Worm (Caenorhabditis elegans) whole organism, L3 larva: ENCODE data around the gene mecr-1.

ENCODE experiments used
- R02D3.7 ChIP-seq: fragments of 150-350 bp; optimal IDR thresholded peaks from 2 replicates; lab custom pipeline; 2014; ENCODE audit warnings: missing biosample characterization, missing genetic modification characterization
- ZK546.5 ChIP-seq: sonication (generic microtip); optimal IDR thresholded peaks from 2 replicates; lab custom pipeline; 2017; ENCODE audit warnings: missing biosample characterization, missing genetic modification characterization
- aly-2 ChIP-seq: fragments of 150-350 bp; optimal IDR thresholded peaks from 2 replicates; lab custom pipeline; 2014; ENCODE audit warnings: missing biosample characterization, missing genetic modification characterization
- ama-1 ChIP-seq: fragments of 150-350 bp; optimal IDR thresholded peaks from 2 replicates; lab custom pipeline; 2018
- ceh-16 ChIP-seq: sonication (generic microtip); optimal IDR thresholded peaks from 2 replicates; lab custom pipeline; 2017; ENCODE audit warnings: missing biosample characterization, missing genetic modification characterization
- ceh-28 ChIP-seq: fragments of 150-350 bp; optimal IDR thresholded peaks from 2 replicates; lab custom pipeline; 2014; ENCODE audit warnings: missing biosample characterization, missing genetic modification reagents, missing genetic modification characterization
- ceh-82 ChIP-seq: fragments of 150-350 bp; optimal IDR thresholded peaks from 2 replicates; lab custom pipeline; 2014; ENCODE audit warnings: missing biosample characterization, missing genetic modification characterization
- ceh-9 ChIP-seq: sonication (generic microtip); optimal IDR thresholded peaks from 2 replicates; lab custom pipeline; 2018; ENCODE audit warnings: missing biosample characterization, missing genetic modification characterization
- daf-12 ChIP-seq: fragments of 150-350 bp; optimal IDR thresholded peaks from 2 replicates; lab custom pipeline; 2014; ENCODE audit warnings: missing biosample characterization, missing genetic modification reagents, missing genetic modification characterization
- egl-27 ChIP-seq: sonication (generic microtip); optimal IDR thresholded peaks from 4 replicates; lab custom pipeline; 2017; ENCODE audit warnings: missing biosample characterization, missing genetic modification reagents, missing genetic modification characterization
- egl-5 ChIP-seq: fragments of 150-350 bp; optimal IDR thresholded peaks from 2 replicates; lab custom pipeline; 2017; ENCODE audit warnings: missing biosample characterization, missing genetic modification reagents, missing genetic modification characterization, inconsistent platforms
- elt-1 ChIP-seq: fragments of 150-350 bp; optimal IDR thresholded peaks from 2 replicates; lab custom pipeline; 2014; ENCODE audit warnings: missing biosample characterization, missing genetic modification characterization
- elt-2 ChIP-seq: sonication (generic microtip); optimal IDR thresholded peaks from 2 replicates; lab custom pipeline; 2016; ENCODE audit warnings: missing genetic modification reagents, mild to moderate bottlenecking, missing genetic modification characterization, missing compliant biosample characterization
- elt-3 ChIP-seq, 3 experiments: fragments of 150-350 bp in 1 of 3; sonication (generic microtip) in 2 of 3; optimal IDR thresholded peaks; 2 replicates in 2 of 3; 4 replicates in 1 of 3; lab custom pipeline; 2014 to 2017; ENCODE audit warnings: missing biosample characterization in 3 of 3, missing genetic modification characterization in 3 of 3
- eor-1 ChIP-seq, 2 experiments: fragments of 150-350 bp; optimal IDR thresholded peaks; 2 replicates each; lab custom pipeline; 2014 to 2018; ENCODE audit warnings: missing biosample characterization in 2 of 2, missing genetic modification characterization in 2 of 2
- fkh-10 ChIP-seq: sonication (generic microtip); optimal IDR thresholded peaks from 2 replicates; lab custom pipeline; 2017; ENCODE audit warnings: missing biosample characterization, missing genetic modification reagents, missing genetic modification characterization
- fkh-2 ChIP-seq: fragments of 150-350 bp; optimal IDR thresholded peaks from 2 replicates; lab custom pipeline; 2014; ENCODE audit warnings: missing biosample characterization, missing genetic modification reagents, missing genetic modification characterization
- fos-1 ChIP-seq: fragments of 150-350 bp; optimal IDR thresholded peaks from 2 replicates; lab custom pipeline; 2014; ENCODE audit warnings: missing biosample characterization, missing genetic modification characterization
- hmg-11 ChIP-seq: sonication (generic microtip); optimal IDR thresholded peaks from 2 replicates; lab custom pipeline; 2016; ENCODE audit warnings: missing genetic modification characterization, missing compliant biosample characterization
- jun-1 ChIP-seq: fragments of 150-350 bp; optimal IDR thresholded peaks from 2 replicates; lab custom pipeline; 2014; ENCODE audit warnings: missing biosample characterization, missing genetic modification reagents, missing genetic modification characterization
- lin-15B ChIP-seq: fragments of 150-350 bp; optimal IDR thresholded peaks from 2 replicates; lab custom pipeline; 2014; ENCODE audit warnings: missing biosample characterization, missing genetic modification characterization
- lin-39 ChIP-seq: fragments of 150-350 bp; optimal IDR thresholded peaks from 2 replicates; lab custom pipeline; 2018; ENCODE audit warnings: missing biosample characterization, missing genetic modification reagents, missing genetic modification characterization
- lsy-12 ChIP-seq: sonication (generic microtip); optimal IDR thresholded peaks from 2 replicates; lab custom pipeline; 2016; ENCODE audit warnings: mild to moderate bottlenecking, missing genetic modification characterization, missing compliant biosample characterization
- mdl-1 ChIP-seq: fragments of 150-350 bp; optimal IDR thresholded peaks from 2 replicates; lab custom pipeline; 2014; ENCODE audit warnings: missing biosample characterization, missing genetic modification characterization
- mml-1 ChIP-seq: fragments of 150-350 bp; sonication (generic microtip); optimal IDR thresholded peaks from 3 replicates; lab custom pipeline; 2014; ENCODE audit warnings: missing biosample characterization, missing genetic modification characterization
- nfya-1 ChIP-seq: sonication (generic microtip); optimal IDR thresholded peaks from 2 replicates; lab custom pipeline; 2017; ENCODE audit warnings: missing genetic modification characterization, mild to moderate bottlenecking, missing compliant biosample characterization, antibody characterized with exemption, moderate library complexity; ENCODE audit not compliant: insufficient read depth
- nhr-11 ChIP-seq: fragments of 150-350 bp; optimal IDR thresholded peaks from 2 replicates; lab custom pipeline; 2014; ENCODE audit warnings: missing biosample characterization, missing genetic modification characterization
- nhr-12 ChIP-seq: fragments of 150-350 bp; optimal IDR thresholded peaks from 2 replicates; lab custom pipeline; 2014; ENCODE audit warnings: missing biosample characterization, missing genetic modification characterization
- nhr-23 ChIP-seq: fragments of 150-350 bp; optimal IDR thresholded peaks from 2 replicates; lab custom pipeline; 2014; ENCODE audit warnings: missing biosample characterization, missing genetic modification reagents, missing genetic modification characterization
- nhr-237 ChIP-seq: fragments of 150-350 bp; optimal IDR thresholded peaks from 2 replicates; lab custom pipeline; 2014; ENCODE audit warnings: missing biosample characterization, missing genetic modification characterization
- nhr-25 ChIP-seq: sonication (generic microtip); optimal IDR thresholded peaks from 2 replicates; lab custom pipeline; 2017; ENCODE audit warnings: missing biosample characterization, missing genetic modification characterization
- nhr-28 ChIP-seq: fragments of 150-350 bp; optimal IDR thresholded peaks from 2 replicates; lab custom pipeline; 2014; ENCODE audit warnings: missing biosample characterization, missing genetic modification characterization
- nhr-43 ChIP-seq: sonication (generic microtip); optimal IDR thresholded peaks from 2 replicates; lab custom pipeline; 2016; ENCODE audit warnings: mild to moderate bottlenecking, missing genetic modification characterization, missing compliant biosample characterization; ENCODE audit not compliant: poor library complexity, severe bottlenecking
- nhr-67 ChIP-seq: fragments of 150-350 bp; optimal IDR thresholded peaks from 2 replicates; lab custom pipeline; 2014; ENCODE audit warnings: missing biosample characterization, missing genetic modification characterization
- nhr-76 ChIP-seq: fragments of 150-350 bp; sonication (generic microtip); optimal IDR thresholded peaks from 5 replicates; lab custom pipeline; 2014; ENCODE audit warnings: missing biosample characterization, missing genetic modification characterization
- nhr-77 ChIP-seq: fragments of 150-350 bp; optimal IDR thresholded peaks from 2 replicates; lab custom pipeline; 2014; ENCODE audit warnings: missing biosample characterization, missing genetic modification characterization
- pha-4 ChIP-seq: fragments of 150-350 bp; optimal IDR thresholded peaks from 2 replicates; lab custom pipeline; 2014; ENCODE audit warnings: missing biosample characterization, missing genetic modification reagents, missing genetic modification characterization
- pqm-1 ChIP-seq: fragments of 150-350 bp; optimal IDR thresholded peaks from 2 replicates; lab custom pipeline; 2017; ENCODE audit warnings: missing biosample characterization, missing genetic modification characterization, inconsistent platforms
- sea-2 ChIP-seq: fragments of 150-350 bp; sonication (generic microtip); optimal IDR thresholded peaks from 4 replicates; lab custom pipeline; 2014; ENCODE audit warnings: missing biosample characterization, missing genetic modification reagents, missing genetic modification characterization
- skn-1 ChIP-seq: fragments of 150-350 bp; optimal IDR thresholded peaks from 2 replicates; lab custom pipeline; 2014; ENCODE audit warnings: missing biosample characterization, missing genetic modification characterization
- snpc-4 ChIP-seq: fragments of 150-350 bp; optimal IDR thresholded peaks from 2 replicates; lab custom pipeline; 2014; ENCODE audit warnings: missing biosample characterization, missing genetic modification characterization
- tbx-2 ChIP-seq: sonication (generic microtip); optimal IDR thresholded peaks from 2 replicates; lab custom pipeline; 2016; ENCODE audit warnings: mild to moderate bottlenecking, missing genetic modification characterization, missing compliant biosample characterization
- unc-39 ChIP-seq: sonication (generic microtip); optimal IDR thresholded peaks from 4 replicates; lab custom pipeline; 2017; ENCODE audit warnings: missing biosample characterization, missing genetic modification characterization
- unc-62 ChIP-seq: fragments of 150-350 bp; sonication (generic microtip); optimal IDR thresholded peaks from 4 replicates; lab custom pipeline; 2014; ENCODE audit warnings: missing biosample characterization, missing genetic modification reagents, missing genetic modification characterization
- zag-1 ChIP-seq: fragments of 150-350 bp; optimal IDR thresholded peaks from 2 replicates; lab custom pipeline; 2014; ENCODE audit warnings: missing biosample characterization, missing genetic modification characterization
- ztf-11 ChIP-seq: fragments of 150-350 bp; optimal IDR thresholded peaks from 2 replicates; lab custom pipeline; 2014; ENCODE audit warnings: missing biosample characterization, missing genetic modification characterization
- ztf-4 ChIP-seq: fragments of 150-350 bp; optimal IDR thresholded peaks from 2 replicates; lab custom pipeline; 2014; ENCODE audit warnings: missing biosample characterization, missing genetic modification characterization

Gene mecr-1

ce11 chrII:13215792-13216191 is 28.7 kb upstream of the mecr-1 start, which contains the start of gene F15D4.2:
TSS of gene F15D4.2 (plus strand) at chrII:13216092.
- TF ChIP-seq daf-12 (tag; lab: Kevin White, UChicago) (no peak), nhr-25 (tag; lab: Kevin White, UChicago) (no peak), ama-1 (no peak), ceh-9 (tag; lab: Kevin White, UChicago) (no peak), unc-62 (GFP tag; lab: Kevin White, UChicago) (no peak), nfya-1 (tag; lab: Kevin White, UChicago) (no peak)
- TF ChIP-seq, all 47 proteins: peak for 0

- TF ChIP-seq nhr-77 (tag; lab: Kevin White, UChicago) (peak; percentile 76), ceh-28 (tag; lab: Kevin White, UChicago) (peak; percentile 45), ceh-82 (tag; lab: Kevin White, UChicago) (no peak), unc-62 (GFP tag; lab: Kevin White, UChicago) (no peak), egl-5 (peak; percentile 50), daf-12 (tag; lab: Kevin White, UChicago) (no peak), fos-1 (no peak), aly-2 (no peak), mml-1 (tag; lab: Kevin White, UChicago) (no peak), nhr-25 (tag; lab: Kevin White, UChicago) (peak; percentile 20), skn-1 (tag; lab: Kevin White, UChicago) (peak; percentile 60), ZK546.5 (tag; lab: Kevin White, UChicago) (no peak), elt-2 (tag; lab: Kevin White, UChicago) (peak; percentile 51), nhr-11 (tag; lab: Kevin White, UChicago) (no peak), hmg-11 (tag; lab: Kevin White, UChicago) (peak; percentile 61), pha-4 (tag; lab: Kevin White, UChicago) (peak; percentile 78), ceh-16 (tag; lab: Kevin White, UChicago) (no peak), lin-39 (tag; lab: Kevin White, UChicago) (peak; percentile 44), sea-2 (GFP tag; lab: Kevin White, UChicago) (no peak), nhr-12 (tag; lab: Kevin White, UChicago) (no peak), nhr-67 (tag; lab: Kevin White, UChicago) (no peak), nhr-28 (tag; lab: Kevin White, UChicago) (no peak), nhr-43 (tag; lab: Kevin White, UChicago) (no peak), ceh-9 (tag; lab: Kevin White, UChicago) (no peak), elt-3 (tag; optimal IDR thresholded peaks at IDR 0.05; lab: Kevin White, UChicago) (no peak), fkh-10 (GFP tag; lab: Kevin White, UChicago) (peak; percentile 70), elt-1 (tag; lab: Kevin White, UChicago) (no peak), lin-15B (tag; lab: Kevin White, UChicago) (peak; percentile 87), R02D3.7 (peak; percentile 66), nhr-76 (tag; lab: Kevin White, UChicago) (no peak), fkh-2 (no peak), ztf-4 (tag; lab: Kevin White, UChicago) (no peak), nhr-23 (tag; lab: Kevin White, UChicago) (peak; percentile 49), zag-1 (tag; lab: Kevin White, UChicago) (no peak), ama-1 (peak; percentile 82), mdl-1 (tag; lab: Kevin White, UChicago) (no peak), eor-1 (tag; optimal IDR thresholded peaks at IDR 0.05; lab: Kevin White, UChicago) (no peak), tbx-2 (tag; lab: Kevin White, UChicago) (no peak), pqm-1 (tag; lab: Kevin White, UChicago) (peak; percentile 5), ztf-11 (tag; lab: Kevin White, UChicago) (no peak), jun-1 (tag; lab: Kevin White, UChicago) (peak; percentile 54), nfya-1 (tag; lab: Kevin White, UChicago) (peak; percentile 68), nhr-237 (tag; lab: Kevin White, UChicago) (no peak), egl-27 (no peak), snpc-4 (peak; percentile 41), unc-39 (tag; lab: Kevin White, UChicago) (no peak), lsy-12 (tag; lab: Kevin White, UChicago) (peak; percentile 70)
Measured at ce11 chrII:13199674-13200215, 12.6 kb upstream of the mecr-1 start, which contains the start of gene btf-1. TSS of gene btf-1 (plus strand) at chrII:13200165.
